Worm (Caenorhabditis elegans): ENCODE results near the gene siah-1.

- no peak for TF ChIP-seq fkh-10 (GFP tag; optimal IDR thresholded peaks at IDR 0.05)
- no peak for TF ChIP-seq skn-1 (tag; optimal IDR thresholded peaks at IDR 0.05)
- TF ChIP-seq fos-1 (tag; optimal IDR thresholded peaks at IDR 0.05) = no peak
- TF ChIP-seq ama-1 (optimal IDR thresholded peaks at IDR 0.05) = no peak
Measured at ce11 chrIV:3722690-3723089, 21.2 kb upstream of the siah-1 start, which contains the start of gene Y37E11AM.4.

All from whole organism, L4 larva.